Worm (Caenorhabditis elegans) whole organism, L1 larva: ENCODE results near the gene Y41E3.7.

ENCODE experiments used
- aly-2 ChIP-seq: fragments of 150-350 bp; optimal IDR thresholded peaks from 2 replicates; lab custom pipeline; 2014; ENCODE audit warnings: missing biosample characterization, missing genetic modification characterization
- ama-1 ChIP-seq: fragments of 150-350 bp; optimal IDR thresholded peaks from 2 replicates; lab custom pipeline; 2014
- ceh-82 ChIP-seq, 3 experiments: fragments of 150-350 bp in 1 of 3; sonication (generic microtip) in 2 of 3; optimal IDR thresholded peaks; 2 replicates each; lab custom pipeline; 2014 to 2017; ENCODE audit warnings: missing biosample characterization in 3 of 3, missing genetic modification characterization in 3 of 3
- hlh-4 ChIP-seq: sonication (generic microtip); optimal IDR thresholded peaks from 2 replicates; lab custom pipeline; 2016; ENCODE audit warnings: mild to moderate bottlenecking, missing genetic modification characterization, missing compliant biosample characterization
- mep-1 ChIP-seq: fragments of 150-350 bp; optimal IDR thresholded peaks from 2 replicates; lab custom pipeline; 2014; ENCODE audit warnings: missing biosample characterization, missing genetic modification characterization
- skn-1 ChIP-seq: fragments of 150-350 bp; optimal IDR thresholded peaks from 2 replicates; lab custom pipeline; 2014; ENCODE audit warnings: missing biosample characterization, missing genetic modification characterization
- unc-86 ChIP-seq: sonication (generic microtip); optimal IDR thresholded peaks from 2 replicates; lab custom pipeline; 2016; ENCODE audit warnings: missing genetic modification characterization, missing compliant biosample characterization

DNA sequence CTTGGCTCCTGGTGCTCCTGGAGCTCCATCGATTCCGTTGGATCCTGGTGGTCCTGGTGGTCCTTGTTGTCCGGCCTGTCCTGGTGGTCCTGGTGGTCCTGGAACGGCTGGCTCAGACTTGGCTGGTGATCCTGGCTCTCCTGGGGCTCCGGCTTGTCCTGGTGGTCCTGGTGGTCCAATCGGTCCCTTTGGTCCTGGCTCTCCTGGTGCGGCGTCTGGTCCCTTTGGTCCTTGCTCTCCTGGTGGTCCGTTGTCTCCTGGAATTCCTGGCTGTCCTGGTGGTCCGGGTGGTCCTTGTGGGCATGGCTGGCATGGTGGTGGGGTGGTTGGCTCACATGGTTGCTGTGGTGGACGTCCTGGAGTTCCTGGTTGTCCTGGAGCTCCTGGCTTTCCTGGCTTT lies 28.0 kb upstream of the Y41E3.7 start:
- TF ChIP-seq hlh-4 (tag; lab: Kevin White, UChicago) (no peak), skn-1 (tag; lab: Kevin White, UChicago) (no peak), unc-86 (tag; lab: Kevin White, UChicago) (no peak), ama-1 (no peak), aly-2 (tag; lab: Kevin White, UChicago) (no peak), ceh-82 (tag; optimal IDR thresholded peaks at IDR 0.05; lab: Kevin White, UChicago) (no peak), mep-1 (no peak)
